Fruit fly (Drosophila melanogaster): ENCODE data around the gene beat-Ic.

The beat-Ic gene

dm6 chr2L:16000199-16000598 is at the start of gene beat-Ic:
Gene beat-Ic (plus strand): TSS chr2L:16000291.
- TF ChIP-seq noc (tag; optimal IDR thresholded peaks at IDR 0.05), result no peak

DNA sequence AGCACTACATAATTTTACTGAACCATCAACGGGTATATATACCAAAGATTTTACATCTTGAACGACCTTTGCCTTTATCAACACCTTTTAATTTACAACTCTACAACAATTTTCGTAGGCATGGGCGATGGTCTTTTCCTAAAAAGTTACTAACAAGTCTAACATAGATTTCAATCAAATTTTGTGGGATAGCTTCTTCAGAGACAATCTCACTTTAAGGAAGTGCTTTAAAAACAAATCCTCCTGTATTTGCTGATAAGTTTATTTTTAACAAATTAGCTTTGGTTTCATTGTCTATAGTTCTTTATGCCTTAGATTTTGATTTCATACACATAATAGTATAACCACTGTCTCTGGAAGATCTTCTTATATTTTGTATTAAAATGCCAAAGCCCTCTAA is 42.5 kb upstream of the beat-Ic start, which contains the start of gene CG18063:
Gene CG18063 (plus strand): TSS at position 301 of the 400 bp plus-strand sequence.
- TF ChIP-seq noc (tag; optimal IDR thresholded peaks at IDR 0.05), result no peak

- TF ChIP-seq noc (tag; optimal IDR thresholded peaks at IDR 0.05), result no peak
Observed at dm6 chr2L:15962335-15962734, 37.8 kb upstream of the beat-Ic start, which contains the start of gene beat-Ib. Gene beat-Ib (minus strand): TSS chr2L:15962435.

DNA sequence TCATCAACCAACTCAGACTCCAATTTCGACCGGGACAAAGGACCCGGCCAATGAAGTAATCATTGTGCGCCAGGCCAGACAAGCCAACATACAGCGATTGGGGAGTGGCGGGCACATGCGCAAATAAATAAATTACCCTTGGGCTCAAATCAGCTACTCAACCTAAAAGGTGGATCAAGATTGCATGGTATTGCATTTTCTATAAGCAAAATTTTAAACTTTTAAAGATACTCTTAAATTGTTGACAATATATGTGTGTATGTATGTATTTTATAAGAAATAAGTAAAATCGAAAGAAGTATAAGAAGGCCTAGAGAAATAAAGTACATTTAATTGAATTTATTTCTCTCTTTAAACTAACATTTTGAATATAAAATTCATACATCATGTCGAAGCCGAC is 20.9 kb upstream of the beat-Ic start, which contains the start of gene CG10839:
Gene CG10839 (plus strand): TSS at position 301 of the 400 bp plus-strand sequence.
- TF ChIP-seq noc (tag; optimal IDR thresholded peaks at IDR 0.05), result no peak

DNA sequence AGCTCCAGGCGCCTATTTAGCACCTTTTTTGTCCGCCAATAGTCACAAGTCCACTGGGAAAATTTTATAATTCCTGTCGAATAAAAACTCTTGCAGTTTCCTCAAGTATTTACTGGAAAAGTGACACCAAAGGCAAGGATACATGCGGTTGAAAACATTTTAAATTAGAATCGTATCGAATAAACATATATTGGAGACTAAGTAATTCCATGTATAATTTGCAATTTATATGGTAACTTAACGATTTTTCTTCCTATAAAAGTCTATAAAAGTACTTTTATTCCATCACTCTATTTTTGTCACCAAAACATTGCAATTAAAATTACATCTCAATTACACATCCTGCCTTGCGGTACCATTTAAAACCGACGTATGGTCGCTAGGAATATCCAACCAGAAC is 3.5 kb downstream of the beat-Ic start, which contains the start of gene CG34167:
Gene CG34167 (minus strand): TSS at position 101 of the 400 bp plus-strand sequence.
- no peak for TF ChIP-seq noc (tag; optimal IDR thresholded peaks at IDR 0.05)

dm6 chr2L:16004025-16004424 is 3.9 kb downstream of the beat-Ic start, which contains the start of the genes CG13245 and CG43816:
Gene CG13245 (plus strand): TSS chr2L:16004325.
Gene CG43816 (plus strand): TSS chr2L:16004325.
- TF ChIP-seq noc (tag; optimal IDR thresholded peaks at IDR 0.05), result no peak

dm6 chr2L:16006179-16006578 is 6.1 kb downstream of the beat-Ic start, which contains the start of gene CG31820:
Gene CG31820 (minus strand): TSS chr2L:16006279.
- TF ChIP-seq noc (tag; optimal IDR thresholded peaks at IDR 0.05), result no peak

- TF ChIP-seq noc (tag; optimal IDR thresholded peaks at IDR 0.05), result no peak
Observed at dm6 chr2L:16026693-16027092, 26.6 kb downstream of the beat-Ic start.

- no peak for TF ChIP-seq noc (tag; optimal IDR thresholded peaks at IDR 0.05)
Observed at dm6 chr2L:16040255-16040654, 40.2 kb downstream of the beat-Ic start.

DNA sequence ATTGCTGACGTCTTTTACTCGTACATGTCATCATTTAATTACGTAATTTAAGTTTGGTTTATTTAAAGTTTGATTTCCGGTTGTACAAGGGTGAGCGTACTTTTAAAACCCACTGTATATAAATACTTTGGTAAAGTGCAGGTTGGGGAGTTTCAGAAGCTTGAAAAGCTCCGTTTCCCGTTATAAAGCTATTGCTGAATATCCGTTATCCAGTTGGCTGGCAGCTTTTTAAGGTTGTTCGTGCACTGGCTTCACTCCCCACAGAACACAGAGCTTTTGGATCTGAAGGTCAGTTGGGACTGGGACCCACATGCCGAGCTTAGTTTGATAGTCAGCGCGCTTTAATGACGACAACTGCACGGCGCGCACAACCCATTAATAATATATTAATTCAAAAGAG is 41.6 kb downstream of the beat-Ic start, which contains the start of the genes BicC and CG45084:
Gene BicC (plus strand): TSS at position 321 of the 400 bp plus-strand sequence.
Gene CG45084 (plus strand): TSS at position 321 of the 400 bp plus-strand sequence.
- TF ChIP-seq noc (tag; optimal IDR thresholded peaks at IDR 0.05), result no peak

DNA sequence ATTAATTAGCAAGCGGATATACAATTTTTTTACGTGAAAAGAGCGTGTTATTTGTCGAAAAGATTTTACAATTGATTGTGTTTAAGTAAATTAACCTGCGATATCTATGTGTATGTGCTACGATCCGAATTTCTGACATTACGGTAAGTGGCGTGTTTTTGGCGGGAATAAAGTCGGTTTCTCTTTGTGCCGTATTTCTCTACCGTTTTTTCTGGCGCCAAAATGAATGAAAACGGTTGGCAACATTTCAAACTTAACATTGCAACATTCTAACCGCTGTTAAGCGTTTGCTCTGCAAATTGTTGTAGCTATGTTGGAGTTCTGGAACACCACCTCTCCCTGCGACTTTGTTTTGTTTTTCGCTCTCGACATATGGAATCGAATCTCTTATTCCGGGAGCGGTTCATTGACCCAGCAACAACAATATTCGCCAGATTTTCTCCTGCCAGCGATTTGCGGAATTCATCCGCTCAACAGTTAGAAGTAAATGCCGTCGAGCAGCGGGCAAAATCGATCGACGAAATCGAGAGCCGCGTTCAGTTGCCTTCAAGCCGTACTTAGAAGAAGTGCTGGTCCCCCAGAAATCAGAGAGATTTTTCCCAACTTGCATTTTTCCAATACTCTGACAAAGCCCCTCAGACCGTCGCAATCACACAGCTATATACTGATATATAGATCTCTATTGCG is 42.4 kb downstream of the beat-Ic start:
- no peak for TF ChIP-seq noc (tag; optimal IDR thresholded peaks at IDR 0.05)

DNA sequence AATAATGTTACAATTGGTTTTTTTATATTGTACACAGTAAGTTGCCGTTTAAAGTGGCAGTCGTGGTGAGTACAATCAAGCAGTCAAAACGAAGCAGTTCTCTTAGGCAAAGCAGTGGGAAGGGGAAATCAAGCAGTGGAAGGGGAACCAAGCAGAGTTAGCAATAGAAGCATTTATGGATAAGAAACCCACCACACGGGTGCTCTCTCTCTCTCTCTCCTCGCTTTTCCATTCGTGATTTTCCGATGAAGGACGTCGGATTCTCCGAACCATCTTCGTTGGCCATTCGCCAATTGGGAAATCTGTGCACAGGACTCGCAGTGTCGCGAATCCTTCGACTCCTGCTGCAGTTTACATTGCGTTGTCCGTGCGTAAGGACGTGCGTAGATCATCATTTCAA is 49.6 kb downstream of the beat-Ic start, which contains the start of gene beat-Ia:
Gene beat-Ia (plus strand): TSS at position 319 of the 400 bp plus-strand sequence.
- no peak for TF ChIP-seq noc (tag; optimal IDR thresholded peaks at IDR 0.05)

All from whole organism, larva.